Fruit fly (Drosophila melanogaster) whole organism, prepupa: ENCODE results near the gene Trm7-32.

Experiments
- CG3032 ChIP-seq: fragments of 200-800 bp; optimal IDR thresholded peaks from 2 replicates; lab custom pipeline; 2019; ENCODE audit warnings: missing biosample characterization, mild to moderate bottlenecking, missing genetic modification characterization, moderate library complexity
- CG6792 ChIP-seq: fragments of 200-800 bp; sonication (Bioruptor generic); optimal IDR thresholded peaks from 3 replicates; lab custom pipeline; 2016; ENCODE audit warnings: missing biosample characterization, missing genetic modification characterization
- Sox15 ChIP-seq: fragments of 200-800 bp; sonication (Bioruptor generic); optimal IDR thresholded peaks from 3 replicates; lab custom pipeline; 2016; ENCODE audit warnings: missing biosample characterization, missing genetic modification characterization
- svp ChIP-seq: fragments of 200-800 bp; sonication (Bioruptor generic); peaks from one replicate; lab custom pipeline; 2016; ENCODE audit warnings: missing biosample characterization, missing genetic modification characterization

dm6 chr3R:17065018-17065784, 24.7 kb downstream of the Trm7-32 start:
- peak; percentile 90 for TF ChIP-seq Sox15 (GFP tag; lab: Kevin White, UChicago)
- TF ChIP-seq CG3032 (tag; lab: Kevin White, UChicago) = peak; percentile 82
- TF ChIP-seq svp = peak; percentile 99
- peak; percentile 90 for TF ChIP-seq CG6792 (GFP tag; lab: Kevin White, UChicago)
